Fruit fly (Drosophila melanogaster) whole organism, embryonic: Measurements from ENCODE around the gene CG6094.

Experiments
- Asciz ChIP-seq: fragments of 200-800 bp; sonication (Bioruptor generic); optimal IDR thresholded peaks from 2 replicates; lab custom pipeline; 2017; ENCODE audit warnings: missing biosample characterization, mild to moderate bottlenecking, missing genetic modification characterization, missing genetic modification reagents
- Blimp-1 ChIP-seq: fragments of 200-800 bp; sonication (Bioruptor generic); optimal IDR thresholded peaks from 3 replicates; lab custom pipeline; 2018; ENCODE audit warnings: missing biosample characterization, missing genetic modification characterization, mild to moderate bottlenecking, moderate library complexity, missing genetic modification reagents
- C15 ChIP-seq: fragments of 200-800 bp; sonication (Bioruptor generic); IDR thresholded peaks from 3 replicates; pipeline ENCODE4 v1.3.6; 2022; ENCODE audit warnings: missing biosample characterization, missing genetic modification characterization
- CG10267 ChIP-seq: fragments of 200-800 bp; sonication (Bioruptor generic); optimal IDR thresholded peaks from 2 replicates; lab custom pipeline; 2018; ENCODE audit warnings: missing biosample characterization, mild to moderate bottlenecking, missing genetic modification characterization, moderate library complexity
- CG11723 ChIP-seq: fragments of 200-800 bp; sonication (Bioruptor generic); optimal IDR thresholded peaks from 2 replicates; lab custom pipeline; 2017; ENCODE audit warnings: missing biosample characterization, mild to moderate bottlenecking, missing genetic modification characterization
- CG15601 ChIP-seq: fragments of 200-800 bp; sonication (Bioruptor generic); optimal IDR thresholded peaks from 3 replicates; lab custom pipeline; 2019; ENCODE audit warnings: missing biosample characterization, mild to moderate bottlenecking, missing genetic modification characterization, moderate library complexity
- CG17359 ChIP-seq: fragments of 200-800 bp; sonication (Bioruptor generic); optimal IDR thresholded peaks from 3 replicates; lab custom pipeline; 2018; ENCODE audit warnings: missing biosample characterization, mild to moderate bottlenecking, missing genetic modification characterization, moderate library complexity
- CG17568 ChIP-seq: fragments of 200-800 bp; sonication (Bioruptor generic); optimal IDR thresholded peaks from 2 replicates; lab custom pipeline; 2018; ENCODE audit warnings: missing biosample characterization, mild to moderate bottlenecking, missing genetic modification characterization, moderate library complexity
- CG1832 ChIP-seq: fragments of 200-800 bp; sonication (Bioruptor generic); optimal IDR thresholded peaks from 2 replicates; lab custom pipeline; 2017; ENCODE audit warnings: missing biosample characterization, mild to moderate bottlenecking, missing genetic modification characterization, inconsistent platforms
- CG18476 ChIP-seq: fragments of 200-800 bp; sonication (Bioruptor generic); optimal IDR thresholded peaks from 2 replicates; lab custom pipeline; 2016; ENCODE audit warnings: missing biosample characterization, mild to moderate bottlenecking, missing genetic modification characterization
- CG2875 ChIP-seq: fragments of 200-800 bp; sonication (Bioruptor generic); optimal IDR thresholded peaks from 2 replicates; lab custom pipeline; 2017; ENCODE audit warnings: missing biosample characterization, mild to moderate bottlenecking, missing genetic modification characterization, missing genetic modification reagents
- CG6689 ChIP-seq: fragments of 200-800 bp; sonication (Bioruptor generic); IDR thresholded peaks from 2 replicates; pipeline ENCODE4 v1.3.6; 2022; ENCODE audit warnings: missing biosample characterization, missing genetic modification characterization
- CG7357 ChIP-seq: fragments of 200-800 bp; sonication (Bioruptor generic); IDR thresholded peaks from 3 replicates; pipeline ENCODE4 v1.3.6; 2022; ENCODE audit warnings: missing biosample characterization, missing genetic modification characterization
- CG9797 ChIP-seq: fragments of 200-800 bp; sonication (Bioruptor generic); optimal IDR thresholded peaks from 3 replicates; lab custom pipeline; 2018; ENCODE audit warnings: missing biosample characterization, mild to moderate bottlenecking, missing genetic modification characterization
- CG9932 ChIP-seq: fragments of 200-800 bp; sonication (Bioruptor generic); IDR thresholded peaks from 2 replicates; pipeline ENCODE4 v1.3.6; 2022; ENCODE audit warnings: missing biosample characterization, missing genetic modification characterization
- D19A ChIP-seq: fragments of 200-800 bp; optimal IDR thresholded peaks from 3 replicates; lab custom pipeline; 2019; ENCODE audit warnings: missing biosample characterization, mild to moderate bottlenecking, missing genetic modification characterization, moderate library complexity
- Dp ChIP-seq: fragments of 200-800 bp; sonication (Bioruptor generic); optimal IDR thresholded peaks from 2 replicates; lab custom pipeline; 2018; ENCODE audit warnings: missing biosample characterization, mild to moderate bottlenecking, missing genetic modification characterization, moderate library complexity
- Gug ChIP-seq: fragments of 200-800 bp; sonication (Bioruptor generic); IDR thresholded peaks from 4 replicates; pipeline ENCODE4 v1.3.6; 2022; ENCODE audit warnings: missing biosample characterization, missing genetic modification characterization
- HLH4C ChIP-seq: fragments of 200-800 bp; sonication (Bioruptor generic); IDR thresholded peaks from 3 replicates; pipeline ENCODE4 v1.3.6; 2022; ENCODE audit warnings: missing biosample characterization, missing genetic modification characterization; ENCODE audit not compliant: partially characterized antibody
- Hr3 ChIP-seq: fragments of 200-800 bp; sonication (Bioruptor generic); optimal IDR thresholded peaks from 3 replicates; lab custom pipeline; 2016; ENCODE audit warnings: missing biosample characterization, missing genetic modification characterization
- Hr78 ChIP-seq, 2 experiments: fragments of 200-800 bp in 1 of 2; fragments of >200 bp in 1 of 2; sonication (Bioruptor generic) in 1 of 2; optimal IDR thresholded peaks; 2 replicates each; lab custom pipeline; 2017 to 2019; ENCODE audit warnings: missing biosample characterization in 2 of 2, missing genetic modification characterization in 2 of 2, mild to moderate bottlenecking in 1 of 2, moderate library complexity in 1 of 2
- MTF-1 ChIP-seq: fragments of 200-800 bp; sonication (Bioruptor generic); optimal IDR thresholded peaks from 2 replicates; lab custom pipeline; 2018; ENCODE audit warnings: missing biosample characterization, mild to moderate bottlenecking, missing genetic modification characterization, borderline replicate concordance
- Med ChIP-seq: fragments of 200-800 bp; sonication (Bioruptor generic); peaks from one replicate; lab custom pipeline; 2016; ENCODE audit warnings: missing biosample characterization, missing genetic modification characterization, mild to moderate bottlenecking, inconsistent platforms, moderate library complexity
- Meics ChIP-seq: fragments of 200-800 bp; sonication (Bioruptor generic); optimal IDR thresholded peaks from 2 replicates; lab custom pipeline; 2017; ENCODE audit warnings: missing biosample characterization, mild to moderate bottlenecking, missing genetic modification characterization
- Rfx ChIP-seq: fragments of 200-800 bp; sonication (Bioruptor generic); IDR thresholded peaks from 2 replicates; pipeline ENCODE4 v1.3.6; 2022; ENCODE audit warnings: missing biosample characterization, missing genetic modification characterization
- Side ChIP-seq: fragments of 200-800 bp; sonication (Bioruptor generic); optimal IDR thresholded peaks from 2 replicates; lab custom pipeline; 2016; ENCODE audit warnings: missing biosample characterization, missing genetic modification characterization
- ap ChIP-seq: fragments of 200-800 bp; sonication (Bioruptor generic); IDR thresholded peaks from 2 replicates; pipeline ENCODE4 v1.3.6; 2022; ENCODE audit warnings: missing biosample characterization, missing genetic modification characterization
- ase ChIP-seq: fragments of 200-800 bp; sonication (Bioruptor generic); IDR thresholded peaks from 3 replicates; pipeline ENCODE4 v1.3.6; 2022; ENCODE audit warnings: missing biosample characterization, missing genetic modification characterization
- bcd ChIP-seq: fragments of 200-800 bp; sonication (Bioruptor generic); optimal IDR thresholded peaks from 2 replicates; lab custom pipeline; 2017; ENCODE audit warnings: missing biosample characterization, mild to moderate bottlenecking, missing genetic modification characterization
- bowl ChIP-seq: fragments of 200-800 bp; sonication (Bioruptor generic); IDR thresholded peaks from 2 replicates; pipeline ENCODE4 v1.3.6; 2022; ENCODE audit warnings: missing biosample characterization, missing genetic modification characterization
- chn ChIP-seq: fragments of 200-800 bp; sonication (Bioruptor generic); optimal IDR thresholded peaks from 2 replicates; lab custom pipeline; 2016; ENCODE audit warnings: missing biosample characterization, missing genetic modification characterization
- ci ChIP-seq: fragments of 200-800 bp; sonication (Bioruptor generic); IDR thresholded peaks from 3 replicates; pipeline ENCODE4 v1.3.6; 2022; ENCODE audit warnings: missing biosample characterization, missing genetic modification characterization
- crp ChIP-seq, 2 experiments: fragments of 200-800 bp; sonication (Bioruptor generic); optimal IDR thresholded peaks; 2 replicates in 1 of 2; 3 replicates in 1 of 2; lab custom pipeline; 2017; ENCODE audit warnings: missing biosample characterization in 2 of 2, missing genetic modification characterization in 2 of 2, mild to moderate bottlenecking in 1 of 2, moderate library complexity in 1 of 2
- gsb ChIP-seq: fragments of 200-800 bp; sonication (Bioruptor generic); IDR thresholded peaks from 2 replicates; pipeline ENCODE4 v1.3.6; 2022; ENCODE audit warnings: missing biosample characterization, missing genetic modification characterization
- hb ChIP-seq: fragments of 200-800 bp; sonication (Bioruptor generic); IDR thresholded peaks from 3 replicates; pipeline ENCODE4 v1.3.6; 2022; ENCODE audit warnings: missing biosample characterization, missing genetic modification characterization; ENCODE audit not compliant: partially characterized antibody
- hkb ChIP-seq, 2 experiments: fragments of 200-800 bp in 1 of 2; fragments of >200 bp in 1 of 2; sonication (Bioruptor generic) in 1 of 2; IDR thresholded peaks in 1 of 2; optimal IDR thresholded peaks in 1 of 2; 2 replicates each; pipeline versions ENCODE4 v1.3.6 to Lab custom; 2017 to 2022; ENCODE audit warnings: missing biosample characterization in 1 of 2, missing genetic modification characterization in 1 of 2
- kay ChIP-seq: fragments of 200-800 bp; sonication (Bioruptor generic); optimal IDR thresholded peaks from 2 replicates; lab custom pipeline; 2016; ENCODE audit warnings: missing biosample characterization, missing genetic modification characterization
- knrl ChIP-seq: fragments of 200-800 bp; sonication (Bioruptor generic); IDR thresholded peaks from 3 replicates; pipeline ENCODE4 v1.3.6; 2022; ENCODE audit warnings: missing biosample characterization, missing genetic modification characterization; ENCODE audit not compliant: partially characterized antibody
- oc ChIP-seq: fragments of 200-800 bp; sonication (Bioruptor generic); optimal IDR thresholded peaks from 2 replicates; lab custom pipeline; 2018; ENCODE audit warnings: missing biosample characterization, mild to moderate bottlenecking, missing genetic modification characterization, moderate library complexity
- pzg ChIP-seq: fragments of 200-800 bp; sonication (Bioruptor generic); optimal IDR thresholded peaks from 3 replicates; lab custom pipeline; 2018; ENCODE audit warnings: missing biosample characterization, mild to moderate bottlenecking, missing genetic modification characterization, moderate library complexity
- rib ChIP-seq: fragments of 200-800 bp; sonication (Bioruptor generic); IDR thresholded peaks from 2 replicates; pipeline ENCODE4 v1.3.6; 2022; ENCODE audit warnings: missing biosample characterization, missing genetic modification characterization
- ro ChIP-seq: fragments of 200-800 bp; sonication (Bioruptor generic); IDR thresholded peaks from 2 replicates; pipeline ENCODE4 v1.3.6; 2022; ENCODE audit warnings: missing biosample characterization, missing genetic modification characterization
- sens ChIP-seq: fragments of 200-800 bp; sonication (Bioruptor generic); peaks from one replicate; lab custom pipeline; 2016; ENCODE audit warnings: missing biosample characterization, missing genetic modification characterization
- so ChIP-seq: fragments of 200-800 bp; sonication (Bioruptor generic); IDR thresholded peaks from 3 replicates; pipeline ENCODE4 v1.3.6; 2022; ENCODE audit warnings: missing biosample characterization, missing genetic modification characterization
- zfh2 ChIP-seq: fragments of 200-800 bp; sonication (Bioruptor generic); optimal IDR thresholded peaks from 2 replicates; lab custom pipeline; 2016; ENCODE audit warnings: missing biosample characterization, missing genetic modification characterization

Gene CG6094

dm6 chr2L:10488484-10489223, 18.2 kb upstream of the CG6094 start, which contains the start of the genes Cog4 and CG6144 (continued):
- TF ChIP-seq pzg (GFP tag; lab: Kevin White, UChicago) (peak; percentile 61), MTF-1 (GFP tag; lab: Kevin White, UChicago) (no peak), CG1832 (GFP tag; lab: Kevin White, UChicago) (no peak), zfh2 (GFP tag; lab: Kevin White, UChicago) (peak; percentile 6), CG6689 (GFP tag; lab: Robert Waterston, UW) (peak; percentile 63), bcd (no peak), kay (GFP tag; lab: Kevin White, UChicago) (peak; percentile 30), ase (GFP tag; lab: Robert Waterston, UW) (no peak), CG9932 (GFP tag; lab: Robert Waterston, UW) (peak; percentile 80), CG18476 (GFP tag; lab: Kevin White, UChicago) (peak; percentile 0), ap (0 out of 2 replicates have a peak, but pooled peaks have one; percentile 5), Gug (GFP tag; lab: Robert Waterston, UW) (no peak), Meics (GFP tag; lab: Kevin White, UChicago) (no peak), Dp (GFP tag; lab: Kevin White, UChicago) (peak; percentile 45), CG10267 (tag; lab: Kevin White, UChicago) (peak; percentile 54), CG17568 (no peak), CG17359 (no peak), hb (GFP tag; lab: Robert Waterston, UW) (peak; percentile 27; the same call in 2 of the 3 replicates), knrl (GFP tag; lab: Robert Waterston, UW) (peak; percentile 77), CG11723 (GFP tag; lab: Kevin White, UChicago) (no peak), Med (peak; percentile 63), rib (GFP tag; lab: Robert Waterston, UW) (no peak), D19A (no peak), bowl (no peak)

- TF ChIP-seq ci (GFP tag; lab: Robert Waterston, UW) (0 out of 3 replicates have a peak, but pooled peaks have one; percentile 41), chn (GFP tag; lab: Kevin White, UChicago) (no peak), Side (no peak), rib (GFP tag; lab: Robert Waterston, UW) (no peak), gsb (0 out of 2 replicates have a peak, but pooled peaks have one; percentile 29)
Measured at dm6 chr2L:10491354-10491753, 15.5 kb upstream of the CG6094 start, which contains the start of gene CG13144. CG13144 (minus strand) TSS chr2L:10491454.

- TF ChIP-seq Blimp-1 (GFP tag; lab: Kevin White, UChicago) (no peak), Asciz (GFP tag; lab: Kevin White, UChicago) (peak; percentile 40), sens (GFP tag; lab: Kevin White, UChicago) (peak; percentile 63)
Measured at dm6 chr2L:10495495-10495894, 11.4 kb upstream of the CG6094 start.

dm6 chr2L:10496338-10496737, 10.5 kb upstream of the CG6094 start:
- no peak for TF ChIP-seq oc (tag; lab: Kevin White, UChicago)
- no peak for TF ChIP-seq CG2875 (GFP tag; lab: Kevin White, UChicago)
- TF ChIP-seq so (GFP tag; lab: Robert Waterston, UW): 0 out of 3 replicates have a peak, but pooled peaks have one; percentile 7
- no peak for TF ChIP-seq CG7357 (GFP tag; lab: Robert Waterston, UW)
- TF ChIP-seq CG15601 (tag; lab: Kevin White, UChicago): no peak
- peak; percentile 18; the same call in 1 of the 2 replicates for TF ChIP-seq Rfx (GFP tag; lab: Robert Waterston, UW)
- no peak for TF ChIP-seq C15 (GFP tag; lab: Robert Waterston, UW)
- TF ChIP-seq crp (GFP tag; optimal IDR thresholded peaks at IDR 0.05; lab: Kevin White, UChicago): no peak
- TF ChIP-seq HLH4C: no peak
- no peak for TF ChIP-seq Hr3 (GFP tag; lab: Kevin White, UChicago)
- TF ChIP-seq Hr78 (GFP tag; optimal IDR thresholded peaks at IDR 0.05; lab: Kevin White, UChicago): no peak
- no peak for TF ChIP-seq hkb (optimal IDR thresholded peaks at IDR 0.05; lab: Kevin White, UChicago)
- TF ChIP-seq hkb (GFP tag; IDR thresholded peaks at IDR 0.05; lab: Robert Waterston, UW): no peak
- TF ChIP-seq ro (GFP tag; lab: Robert Waterston, UW): no peak
- TF ChIP-seq CG9797 (GFP tag; lab: Kevin White, UChicago): no peak
